Fruit fly (Drosophila melanogaster) whole organism, embryonic: ENCODE results near the gene hbt.

ENCODE experiments used
- CG10209 ChIP-seq: fragments of 200-800 bp; sonication (Bioruptor generic); optimal IDR thresholded peaks from 3 replicates; lab custom pipeline; 2017; ENCODE audit warnings: missing biosample characterization, mild to moderate bottlenecking, missing genetic modification characterization, missing genetic modification reagents
- CG10431 ChIP-seq: fragments of 200-800 bp; sonication (Bioruptor generic); optimal IDR thresholded peaks from 3 replicates; lab custom pipeline; 2018; ENCODE audit warnings: missing biosample characterization, mild to moderate bottlenecking, missing genetic modification characterization
- CG10462 ChIP-seq: fragments of 200-800 bp; sonication (Bioruptor generic); optimal IDR thresholded peaks from 2 replicates; lab custom pipeline; 2016; ENCODE audit warnings: missing biosample characterization, missing genetic modification characterization
- CG12071 ChIP-seq: fragments of 200-800 bp; sonication (Bioruptor generic); optimal IDR thresholded peaks from 3 replicates; lab custom pipeline; 2018; ENCODE audit warnings: missing biosample characterization, mild to moderate bottlenecking, missing genetic modification characterization
- CG1233 ChIP-seq: fragments of 200-800 bp; sonication (Bioruptor generic); optimal IDR thresholded peaks from 4 replicates; lab custom pipeline; 2018; ENCODE audit warnings: missing biosample characterization, mild to moderate bottlenecking, missing genetic modification characterization
- CG13287 ChIP-seq: fragments of 200-800 bp; sonication (Bioruptor generic); IDR thresholded peaks from 2 replicates; pipeline ENCODE4 v1.3.6; 2022; ENCODE audit warnings: missing biosample characterization, missing genetic modification characterization; ENCODE audit not compliant: partially characterized antibody
- CG15601 ChIP-seq: fragments of 200-800 bp; sonication (Bioruptor generic); optimal IDR thresholded peaks from 3 replicates; lab custom pipeline; 2019; ENCODE audit warnings: missing biosample characterization, mild to moderate bottlenecking, missing genetic modification characterization, moderate library complexity
- CG15696 ChIP-seq: fragments of 200-800 bp; sonication (Bioruptor generic); optimal IDR thresholded peaks from 2 replicates; lab custom pipeline; 2019; ENCODE audit warnings: missing biosample characterization, mild to moderate bottlenecking, missing genetic modification characterization, moderate library complexity
- CG16813 ChIP-seq: fragments of 200-800 bp; sonication (Bioruptor generic); IDR thresholded peaks from 3 replicates; pipeline ENCODE4 v1.3.6; 2022; ENCODE audit warnings: missing biosample characterization, missing genetic modification characterization; ENCODE audit not compliant: partially characterized antibody
- CG17612 ChIP-seq: fragments of 200-800 bp; sonication (Bioruptor generic); IDR thresholded peaks from 2 replicates; pipeline ENCODE4 v1.3.6; 2022; ENCODE audit warnings: missing biosample characterization, missing genetic modification characterization
- CG17912 ChIP-seq: fragments of 200-800 bp; sonication (Bioruptor generic); optimal IDR thresholded peaks from 2 replicates; lab custom pipeline; 2018; ENCODE audit warnings: missing biosample characterization, mild to moderate bottlenecking, missing genetic modification characterization
- CG18262 ChIP-seq: fragments of 200-800 bp; optimal IDR thresholded peaks from 3 replicates; lab custom pipeline; 2019; ENCODE audit warnings: missing biosample characterization, mild to moderate bottlenecking, missing genetic modification characterization, moderate library complexity
- CG32532 ChIP-seq: fragments of 200-800 bp; sonication (Bioruptor generic); IDR thresholded peaks from 2 replicates; pipeline ENCODE4 v1.3.6; 2022; ENCODE audit warnings: missing biosample characterization, missing genetic modification characterization
- CG4854 ChIP-seq: fragments of 200-800 bp; sonication (Bioruptor generic); optimal IDR thresholded peaks from 2 replicates; lab custom pipeline; 2016; ENCODE audit warnings: missing biosample characterization, missing genetic modification characterization, inconsistent platforms
- CG5180 ChIP-seq: fragments of 200-800 bp; sonication (Bioruptor generic); optimal IDR thresholded peaks from 3 replicates; lab custom pipeline; 2017; ENCODE audit warnings: missing biosample characterization, missing genetic modification characterization, mild to moderate bottlenecking, moderate library complexity, missing genetic modification reagents
- CG5953 ChIP-seq: fragments of 200-800 bp; sonication (Bioruptor generic); IDR thresholded peaks from 2 replicates; pipeline ENCODE4 v1.3.6; 2022; ENCODE audit warnings: missing biosample characterization, missing genetic modification characterization
- CG6683 ChIP-seq: fragments of 200-800 bp; sonication (Bioruptor generic); optimal IDR thresholded peaks from 2 replicates; lab custom pipeline; 2017; ENCODE audit warnings: missing biosample characterization, mild to moderate bottlenecking, missing genetic modification characterization, missing genetic modification reagents
- CG7372 ChIP-seq: fragments of 200-800 bp; sonication (Bioruptor generic); IDR thresholded peaks from 2 replicates; pipeline ENCODE4 v1.3.6; 2022; ENCODE audit warnings: missing biosample characterization, missing genetic modification characterization
- CG7928 ChIP-seq: fragments of 200-800 bp; sonication (Bioruptor generic); optimal IDR thresholded peaks from 2 replicates; lab custom pipeline; 2017; ENCODE audit warnings: missing biosample characterization, mild to moderate bottlenecking, missing genetic modification characterization
- CG7987 ChIP-seq: fragments of 200-800 bp; sonication (Bioruptor generic); optimal IDR thresholded peaks from 2 replicates; lab custom pipeline; 2018; ENCODE audit warnings: missing biosample characterization, mild to moderate bottlenecking, missing genetic modification characterization, moderate library complexity
- CG8089 ChIP-seq: fragments of 200-800 bp; sonication (Bioruptor generic); optimal IDR thresholded peaks from 3 replicates; lab custom pipeline; 2016; ENCODE audit warnings: missing biosample characterization, missing genetic modification characterization
- Camta ChIP-seq: fragments of 200-800 bp; sonication (Bioruptor generic); optimal IDR thresholded peaks from 2 replicates; lab custom pipeline; 2016; ENCODE audit warnings: missing biosample characterization, missing genetic modification characterization
- Doc2 ChIP-seq: fragments of 200-800 bp; sonication (Bioruptor generic); IDR thresholded peaks from 2 replicates; pipeline ENCODE4 v1.3.6; 2022; ENCODE audit warnings: missing biosample characterization, missing genetic modification characterization
- Doc3 ChIP-seq: fragments of 200-800 bp; sonication (Bioruptor generic); IDR thresholded peaks from 3 replicates; pipeline ENCODE4 v1.3.6; 2022; ENCODE audit warnings: missing biosample characterization, missing genetic modification characterization; ENCODE audit not compliant: partially characterized antibody
- Fer2 ChIP-seq: fragments of 200-800 bp; sonication (Bioruptor generic); optimal IDR thresholded peaks from 2 replicates; lab custom pipeline; 2018; ENCODE audit warnings: missing biosample characterization, mild to moderate bottlenecking, missing genetic modification characterization, moderate library complexity
- Gug ChIP-seq: fragments of 200-800 bp; sonication (Bioruptor generic); IDR thresholded peaks from 4 replicates; pipeline ENCODE4 v1.3.6; 2022; ENCODE audit warnings: missing biosample characterization, missing genetic modification characterization
- HmgZ ChIP-seq: fragments of 200-800 bp; sonication (Bioruptor generic); optimal IDR thresholded peaks from 2 replicates; lab custom pipeline; 2018; ENCODE audit warnings: missing biosample characterization, mild to moderate bottlenecking, missing genetic modification characterization
- Med ChIP-seq: fragments of 200-800 bp; sonication (Bioruptor generic); peaks from one replicate; lab custom pipeline; 2016; ENCODE audit warnings: missing biosample characterization, missing genetic modification characterization, mild to moderate bottlenecking, inconsistent platforms, moderate library complexity
- NC2α ChIP-seq: fragments of 200-800 bp; sonication (Bioruptor generic); optimal IDR thresholded peaks from 2 replicates; lab custom pipeline; 2016; ENCODE audit warnings: missing biosample characterization, missing genetic modification characterization
- Oli ChIP-seq: fragments of 200-800 bp; sonication (Bioruptor generic); optimal IDR thresholded peaks from 2 replicates; lab custom pipeline; 2018; ENCODE audit warnings: missing biosample characterization, mild to moderate bottlenecking, missing genetic modification characterization, moderate library complexity
- Poxn ChIP-seq: fragments of 200-800 bp; sonication (Bioruptor generic); IDR thresholded peaks from 2 replicates; pipeline ENCODE4 v1.3.6; 2022; ENCODE audit warnings: missing biosample characterization, missing genetic modification characterization
- Sin3A ChIP-seq: fragments of >200 bp; optimal IDR thresholded peaks from 2 replicates; lab custom pipeline; 2018
- Sox100B ChIP-seq: fragments of 200-800 bp; sonication (Bioruptor generic); optimal IDR thresholded peaks from 3 replicates; lab custom pipeline; 2018; ENCODE audit warnings: missing biosample characterization, mild to moderate bottlenecking, missing genetic modification characterization
- Sry-δ ChIP-seq: fragments of 200-800 bp; sonication (Bioruptor generic); optimal IDR thresholded peaks from 2 replicates; lab custom pipeline; 2016; ENCODE audit warnings: missing biosample characterization, missing genetic modification characterization
- bab2 ChIP-seq: fragments of 200-800 bp; sonication (Bioruptor generic); optimal IDR thresholded peaks from 2 replicates; lab custom pipeline; 2016; ENCODE audit warnings: missing biosample characterization, missing genetic modification characterization
- dan ChIP-seq: fragments of 200-800 bp; sonication (Bioruptor generic); IDR thresholded peaks from 2 replicates; pipeline ENCODE4 v1.3.6; 2022; ENCODE audit warnings: missing biosample characterization, missing genetic modification characterization
- dimm ChIP-seq: fragments of 200-800 bp; sonication (Bioruptor generic); IDR thresholded peaks from 2 replicates; pipeline ENCODE4 v1.3.6; 2022; ENCODE audit warnings: missing biosample characterization, missing genetic modification characterization
- exex ChIP-seq: fragments of 200-800 bp; sonication (Bioruptor generic); optimal IDR thresholded peaks from 4 replicates; lab custom pipeline; 2018; ENCODE audit warnings: missing biosample characterization, mild to moderate bottlenecking, missing genetic modification characterization, moderate library complexity
- ftz-f1 ChIP-seq: fragments of 200-800 bp; sonication (Bioruptor generic); optimal IDR thresholded peaks from 2 replicates; lab custom pipeline; 2016; ENCODE audit warnings: missing biosample characterization, missing genetic modification characterization
- gro ChIP-seq: fragments of 200-800 bp; sonication (Bioruptor generic); optimal IDR thresholded peaks from 2 replicates; lab custom pipeline; 2016; ENCODE audit warnings: missing biosample characterization, missing genetic modification characterization
- kah ChIP-seq: fragments of 200-800 bp; sonication (Bioruptor generic); optimal IDR thresholded peaks from 2 replicates; lab custom pipeline; 2018; ENCODE audit warnings: missing biosample characterization, mild to moderate bottlenecking, missing genetic modification characterization
- lab ChIP-seq: fragments of 200-800 bp; sonication (Bioruptor generic); optimal IDR thresholded peaks from 3 replicates; lab custom pipeline; 2017; ENCODE audit warnings: missing biosample characterization, missing genetic modification characterization, mild to moderate bottlenecking, moderate library complexity, missing genetic modification reagents
- lola ChIP-seq, 3 experiments: fragments of >200 bp in 2 of 3; fragments of 200-800 bp in 1 of 3; sonication (Bioruptor generic) in 1 of 3; optimal IDR thresholded peaks; 2 replicates each; lab custom pipeline; 2017 to 2019; ENCODE audit warnings: missing biosample characterization in 3 of 3, missing genetic modification characterization in 3 of 3, mild to moderate bottlenecking in 1 of 3, moderate library complexity in 1 of 3
- run ChIP-seq: fragments of 200-800 bp; sonication (Bioruptor generic); optimal IDR thresholded peaks from 3 replicates; lab custom pipeline; 2018; ENCODE audit warnings: missing biosample characterization, mild to moderate bottlenecking, missing genetic modification characterization
- seq ChIP-seq: fragments of 200-800 bp; sonication (Bioruptor generic); IDR thresholded peaks from 2 replicates; pipeline ENCODE4 v1.3.6; 2022; ENCODE audit warnings: missing biosample characterization, missing genetic modification characterization
- shn ChIP-seq: fragments of 200-800 bp; sonication (Bioruptor generic); optimal IDR thresholded peaks from 3 replicates; lab custom pipeline; 2016; ENCODE audit warnings: missing biosample characterization, missing genetic modification characterization
- sob ChIP-seq: fragments of 200-800 bp; sonication (Bioruptor generic); IDR thresholded peaks from 2 replicates; pipeline ENCODE4 v1.3.6; 2022; ENCODE audit warnings: missing biosample characterization, missing genetic modification characterization
- vvl ChIP-seq: fragments of 200-800 bp; sonication (Bioruptor generic); IDR thresholded peaks from 2 replicates; pipeline ENCODE4 v1.3.6; 2022; ENCODE audit warnings: missing biosample characterization, missing genetic modification characterization
- wdn ChIP-seq: fragments of 200-800 bp; sonication (Bioruptor generic); IDR thresholded peaks from 2 replicates; pipeline ENCODE4 v1.3.6; 2022; ENCODE audit warnings: missing biosample characterization, missing genetic modification characterization

hbt gene

DNA sequence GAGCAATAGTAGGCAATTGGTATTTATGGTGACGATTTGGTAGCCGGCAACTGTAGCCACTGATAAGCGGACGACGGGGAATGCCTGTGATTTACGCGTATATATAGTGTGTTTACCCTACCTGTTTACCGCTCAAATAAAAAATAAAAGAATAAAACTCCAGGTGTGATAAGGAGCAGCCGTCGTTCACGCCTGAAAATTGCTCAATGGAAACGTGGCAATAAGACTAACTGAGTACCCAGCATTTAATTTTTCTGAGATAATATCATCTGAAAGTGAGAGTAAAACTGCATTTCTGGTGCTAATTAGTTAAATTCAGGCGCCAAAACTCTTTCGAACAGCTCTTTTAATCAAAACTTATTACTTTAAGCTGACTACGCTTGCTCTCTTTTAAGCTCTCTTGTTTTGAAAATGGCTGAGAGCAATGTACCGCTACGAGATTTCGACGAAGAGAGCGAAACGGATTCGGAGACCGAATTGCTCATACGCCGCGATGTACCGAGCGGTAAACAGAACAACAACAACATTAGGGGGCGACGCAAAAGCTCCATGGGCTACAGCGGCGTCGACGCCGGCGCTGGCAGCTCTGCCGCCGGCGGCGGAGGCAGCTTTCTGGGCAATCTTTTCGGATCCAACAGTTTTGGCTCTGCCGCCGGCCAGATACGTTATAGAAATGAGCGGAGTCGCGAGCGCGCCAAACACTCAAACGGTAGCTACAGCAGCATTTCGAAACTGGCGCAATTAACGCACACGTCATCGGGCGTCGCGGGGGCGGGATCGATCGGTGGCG, 40.5 kb downstream of the hbt start (continued):
- TF ChIP-seq CG17912 (GFP tag; lab: Kevin White, UChicago) (peak; percentile 89), CG4854 (peak; percentile 30), CG7928 (GFP tag; lab: Kevin White, UChicago) (peak; percentile 71), Sry-δ (GFP tag; lab: Kevin White, UChicago) (no peak), CG17612 (GFP tag; lab: Robert Waterston, UW) (no peak), CG15601 (peak; percentile 89), CG16813 (GFP tag; lab: Robert Waterston, UW) (0 out of 3 replicates have a peak, but pooled peaks have one; percentile 29), Poxn (GFP tag; lab: Robert Waterston, UW) (no peak), dan (GFP tag; lab: Robert Waterston, UW) (no peak), Doc2 (GFP tag; lab: Robert Waterston, UW) (no peak), CG5180 (GFP tag; lab: Kevin White, UChicago) (peak; percentile 83), Gug (GFP tag; lab: Robert Waterston, UW) (no peak), lola (GFP tag; optimal IDR thresholded peaks at IDR 0.05; lab: Kevin White, UChicago) (peak in 1 of 3 experiments; percentile 9), exex (peak; percentile 89), CG13287 (GFP tag; lab: Robert Waterston, UW) (peak; percentile 70), sob (GFP tag; lab: Robert Waterston, UW) (peak; percentile 36), CG18262 (tag; lab: Kevin White, UChicago) (peak; percentile 48), CG1233 (GFP tag; lab: Kevin White, UChicago) (peak; percentile 82), CG7987 (GFP tag; lab: Kevin White, UChicago) (peak; percentile 95), bab2 (GFP tag; lab: Kevin White, UChicago) (peak; percentile 33), CG10431 (GFP tag; lab: Kevin White, UChicago) (peak; percentile 90), CG8089 (GFP tag; lab: Kevin White, UChicago) (peak; percentile 54), Oli (tag; lab: Kevin White, UChicago) (peak; percentile 41), CG10209 (GFP tag; lab: Kevin White, UChicago) (peak; percentile 65), shn (GFP tag; lab: Kevin White, UChicago) (peak; percentile 21), NC2α (GFP tag; lab: Kevin White, UChicago) (peak; percentile 65), Fer2 (tag; lab: Kevin White, UChicago) (peak; percentile 81), dimm (no peak), Doc3 (GFP tag; lab: Robert Waterston, UW) (0 out of 3 replicates have a peak, but pooled peaks have one; percentile 11), CG5953 (peak; percentile 75), CG6683 (GFP tag; lab: Kevin White, UChicago) (peak; percentile 76), kah (GFP tag; lab: Kevin White, UChicago) (peak; percentile 66), Camta (GFP tag; lab: Kevin White, UChicago) (peak; percentile 70), wdn (GFP tag; lab: Robert Waterston, UW) (peak; percentile 72), ftz-f1 (GFP tag; lab: Kevin White, UChicago) (peak; percentile 55), CG32532 (GFP tag; lab: Robert Waterston, UW) (peak; percentile 46), Sin3A (lab: Kevin White, UChicago) (no peak), CG7372 (peak; percentile 29; the same call in 1 of the 2 replicates), Med (peak; percentile 96), Sox100B (GFP tag; lab: Kevin White, UChicago) (peak; percentile 76), lab (GFP tag; lab: Kevin White, UChicago) (peak; percentile 92), gro (GFP tag; lab: Kevin White, UChicago) (peak; percentile 92), run (tag; lab: Kevin White, UChicago) (peak; percentile 64), CG12071 (GFP tag; lab: Kevin White, UChicago) (peak; percentile 96), seq (GFP tag; lab: Robert Waterston, UW) (peak; percentile 81; the same call in 1 of the 2 replicates), vvl (GFP tag; lab: Robert Waterston, UW) (peak; percentile 55; the same call in 1 of the 2 replicates), HmgZ (tag; lab: Kevin White, UChicago) (peak; percentile 70), CG15696 (tag; lab: Kevin White, UChicago) (peak; percentile 35), CG10462 (peak; percentile 15)
